Fruit fly (Drosophila melanogaster): ENCODE results near the gene CG42450.

Gene CG42450

dm6 chrX:18788143-18788745, 24.9 kb upstream of the CG42450 start, which contains the start of the genes CG6961 and S6KL (continued):
- TF ChIP-seq CG4360 (GFP tag; IDR thresholded peaks at IDR 0.05): peak; percentile 94
- TF ChIP-seq CG9215 (GFP tag; IDR thresholded peaks at IDR 0.05): no peak
- TF ChIP-seq CG12104 (GFP tag; optimal IDR thresholded peaks at IDR 0.05): no peak
- TF ChIP-seq Bgb (GFP tag; IDR thresholded peaks at IDR 0.05; ENCODE audit: partially characterized antibody): peak; percentile 69
- no peak for TF ChIP-seq CG11093 (GFP tag; IDR thresholded peaks at IDR 0.05)
- TF ChIP-seq CG12236 (GFP tag; optimal IDR thresholded peaks at IDR 0.05): no peak
- peak; percentile 50 for TF ChIP-seq CG12659 (GFP tag; optimal IDR thresholded peaks at IDR 0.05)
- no peak for TF ChIP-seq wor (GFP tag; IDR thresholded peaks at IDR 0.05)
- TF ChIP-seq MESR4 (GFP tag; optimal IDR thresholded peaks at IDR 0.05): peak; percentile 83
- no peak for TF ChIP-seq CG17568 (GFP tag; optimal IDR thresholded peaks at IDR 0.05)
- no peak for TF ChIP-seq twi (tag; optimal IDR thresholded peaks at IDR 0.05)
- no peak for TF ChIP-seq ab (GFP tag; optimal IDR thresholded peaks at IDR 0.05)
- no peak for TF ChIP-seq pnt (GFP tag; optimal IDR thresholded peaks at IDR 0.05)
- TF ChIP-seq Spps (tag; optimal IDR thresholded peaks at IDR 0.05): no peak
- TF ChIP-seq CG10979 (tag; optimal IDR thresholded peaks at IDR 0.05): no peak
- TF ChIP-seq bigmax (GFP tag; optimal IDR thresholded peaks at IDR 0.05): no peak
- TF ChIP-seq sug (tag; optimal IDR thresholded peaks at IDR 0.05): peak; percentile 2
- peak; percentile 51 for TF ChIP-seq CG15514 (GFP tag; optimal IDR thresholded peaks at IDR 0.05)
- no peak for TF ChIP-seq dmrt99B (tag; optimal IDR thresholded peaks at IDR 0.05)
- TF ChIP-seq wdn (GFP tag; IDR thresholded peaks at IDR 0.05): no peak
- peak; percentile 10 for TF ChIP-seq HmgZ (tag; optimal IDR thresholded peaks at IDR 0.05)
- TF ChIP-seq nerfin-2 (GFP tag; IDR thresholded peaks at IDR 0.05; ENCODE audit: partially characterized antibody): peak; percentile 49; the same call in 1 of the 2 replicates
- TF ChIP-seq HLH4C (GFP tag; IDR thresholded peaks at IDR 0.05; ENCODE audit: partially characterized antibody): peak; percentile 65; the same call in 2 of the 3 replicates
- no peak for TF ChIP-seq fd96Cb (tag; optimal IDR thresholded peaks at IDR 0.05)
- no peak for TF ChIP-seq CG12219 (GFP tag; optimal IDR thresholded peaks at IDR 0.05)
- TF ChIP-seq Sry-δ (GFP tag; optimal IDR thresholded peaks at IDR 0.05): peak; percentile 86
- no peak for TF ChIP-seq dm (GFP tag; optimal IDR thresholded peaks at IDR 0.05)
- no peak for TF ChIP-seq Asciz (GFP tag; optimal IDR thresholded peaks at IDR 0.05)
- TF ChIP-seq Opbp (GFP tag; IDR thresholded peaks at IDR 0.05; ENCODE audit: partially characterized antibody): peak; percentile 70; the same call in 1 of the 3 replicates
- TF ChIP-seq lmd (GFP tag; IDR thresholded peaks at IDR 0.05): no peak
- TF ChIP-seq CG7357 (GFP tag; IDR thresholded peaks at IDR 0.05): peak; percentile 96
- no peak for TF ChIP-seq D19A (tag; optimal IDR thresholded peaks at IDR 0.05)
- TF ChIP-seq CG8281 (tag; optimal IDR thresholded peaks at IDR 0.05): no peak
- no peak for TF ChIP-seq chn (GFP tag; optimal IDR thresholded peaks at IDR 0.05)
- TF ChIP-seq Trl (optimal IDR thresholded peaks at IDR 0.05): no peak
- TF ChIP-seq Trl (GFP tag; optimal IDR thresholded peaks at IDR 0.05): no peak
- TF ChIP-seq CG34224 (GFP tag; IDR thresholded peaks at IDR 0.05; ENCODE audit: partially characterized antibody): peak; percentile 61; the same call in 2 of the 3 replicates
- no peak for TF ChIP-seq pita (GFP tag; optimal IDR thresholded peaks at IDR 0.05)
- no peak for TF ChIP-seq CG8944 (GFP tag; optimal IDR thresholded peaks at IDR 0.05)
- no peak for TF ChIP-seq Atf3 (GFP tag; optimal IDR thresholded peaks at IDR 0.05)
- TF ChIP-seq h (optimal IDR thresholded peaks at IDR 0.05): no peak
- TF ChIP-seq row (GFP tag; IDR thresholded peaks at IDR 0.05): peak; percentile 76
- no peak for TF ChIP-seq HLH54F (GFP tag; optimal IDR thresholded peaks at IDR 0.05)
- TF ChIP-seq B-H1 (GFP tag; IDR thresholded peaks at IDR 0.05): no peak
- no peak for TF ChIP-seq CG6175 (GFP tag; IDR thresholded peaks at IDR 0.05)
- TF ChIP-seq Kr (GFP tag; optimal IDR thresholded peaks at IDR 0.05): no peak
- no peak for TF ChIP-seq CTCF (GFP tag; optimal IDR thresholded peaks at IDR 0.05)
- no peak for TF ChIP-seq ftz-f1 (GFP tag; optimal IDR thresholded peaks at IDR 0.05)
- TF ChIP-seq chif (GFP tag; optimal IDR thresholded peaks at IDR 0.05): no peak
- 0 out of 2 replicates have a peak, but pooled peaks have one; percentile 34 for TF ChIP-seq CG1024 (GFP tag; IDR thresholded peaks at IDR 0.05)
- TF ChIP-seq vvl (GFP tag; IDR thresholded peaks at IDR 0.05): no peak
- TF ChIP-seq knrl (GFP tag; IDR thresholded peaks at IDR 0.05; ENCODE audit: partially characterized antibody): peak; percentile 90
